Fruit fly (Drosophila melanogaster): Measurements from ENCODE around the gene wisp.

DNA sequence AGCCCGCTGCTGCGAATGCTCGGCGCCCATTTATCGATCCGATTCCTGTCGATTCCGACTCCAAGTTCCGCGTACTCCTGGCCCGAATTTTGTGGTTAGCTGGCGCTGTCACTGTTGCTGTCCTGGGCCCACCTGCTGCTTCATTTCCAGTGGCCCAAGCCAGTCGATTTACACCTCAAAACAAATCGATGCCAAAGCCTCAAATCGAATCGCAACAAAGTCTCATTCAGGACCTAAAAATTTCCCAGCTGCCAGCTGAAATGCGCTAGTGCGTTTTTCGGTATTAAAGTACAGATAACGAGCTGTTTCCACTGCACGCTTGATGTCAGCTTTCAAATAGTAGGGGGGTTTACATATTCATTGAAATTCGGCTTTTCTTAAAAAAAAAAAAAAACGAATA is 21.2 kb upstream of the wisp start, which contains the start of gene BORCS5:
- no peak for TF ChIP-seq CG13204 (GFP tag; optimal IDR thresholded peaks at IDR 0.05)
- TF ChIP-seq CG34367 (tag; optimal IDR thresholded peaks at IDR 0.05): no peak
- no peak for TF ChIP-seq Pif1B (GFP tag; optimal IDR thresholded peaks at IDR 0.05)
- TF ChIP-seq EcR (GFP tag; optimal IDR thresholded peaks at IDR 0.05): no peak
- TF ChIP-seq fd96Ca (GFP tag; IDR thresholded peaks at IDR 0.05): no peak
- TF ChIP-seq CG32121 (GFP tag; IDR thresholded peaks at IDR 0.05): no peak
- no peak for TF ChIP-seq CG12605 (GFP tag; IDR thresholded peaks at IDR 0.05)
- no peak for TF ChIP-seq Ets98B (GFP tag; IDR thresholded peaks at IDR 0.05)

Measured in whole organism, pupa.